Fruit fly (Drosophila melanogaster): ENCODE results near the gene CG18088.

The CG18088 gene

DNA sequence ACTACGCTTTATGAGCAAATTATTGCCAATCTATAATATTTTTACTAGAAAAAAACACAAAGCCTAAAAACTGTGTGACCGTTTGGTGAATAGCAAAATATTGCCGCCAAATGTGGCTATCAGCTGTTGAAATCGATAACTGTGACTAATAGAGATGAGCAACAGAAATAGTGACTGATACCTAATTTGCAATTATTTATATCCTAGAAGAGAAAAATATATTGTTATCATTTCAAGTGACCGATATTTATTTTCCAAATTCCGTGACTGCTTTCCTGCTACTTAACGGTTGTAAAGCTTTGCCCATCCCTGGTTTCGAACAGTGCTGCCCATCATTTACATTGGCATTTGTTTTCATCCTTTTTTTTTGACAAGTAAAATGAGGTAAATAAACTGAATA is 29.9 kb downstream of the CG18088 start, which contains the start of the genes alien and CG18661 (continued):
- TF ChIP-seq CG2678 (tag; optimal IDR thresholded peaks at IDR 0.05), result peak; percentile 61
- TF ChIP-seq Nf-YC (tag; optimal IDR thresholded peaks at IDR 0.05), result peak; percentile 45
- peak; percentile 93 for TF ChIP-seq sima (GFP tag; optimal IDR thresholded peaks at IDR 0.05)
- peak; percentile 43; the same call in 1 of the 3 replicates for TF ChIP-seq CG14860 (GFP tag; IDR thresholded peaks at IDR 0.05; ENCODE audit: partially characterized antibody)
- no peak for TF ChIP-seq Doc3 (GFP tag; IDR thresholded peaks at IDR 0.05; ENCODE audit: partially characterized antibody)
- TF ChIP-seq zfh1 (GFP tag; IDR thresholded peaks at IDR 0.05), result peak; percentile 88
- peak; percentile 27 for TF ChIP-seq CG33557 (GFP tag; optimal IDR thresholded peaks at IDR 0.05)
- TF ChIP-seq crp (GFP tag; optimal IDR thresholded peaks at IDR 0.05), result peak; percentile 83 to 95
- TF ChIP-seq CG30431 (GFP tag; optimal IDR thresholded peaks at IDR 0.05), result peak; percentile 48
- peak; percentile 42 for TF ChIP-seq CG8924 (tag; optimal IDR thresholded peaks at IDR 0.05)
- peak; percentile 43; the same call in 1 of the 2 replicates for TF ChIP-seq inv (GFP tag; IDR thresholded peaks at IDR 0.05; ENCODE audit: partially characterized antibody)
- peak; percentile 66 for TF ChIP-seq CG10321 (GFP tag; IDR thresholded peaks at IDR 0.05)
- peak; percentile 90 for TF ChIP-seq CG11504 (tag; optimal IDR thresholded peaks at IDR 0.05)
- TF ChIP-seq Opbp (GFP tag; IDR thresholded peaks at IDR 0.05; ENCODE audit: partially characterized antibody), result peak; percentile 28; the same call in 1 of the 3 replicates
- TF ChIP-seq CG32772 (GFP tag; IDR thresholded peaks at IDR 0.05), result peak; percentile 91
- TF ChIP-seq CG12219 (GFP tag; optimal IDR thresholded peaks at IDR 0.05), result peak; percentile 53
- peak; percentile 98 for TF ChIP-seq H2.0 (GFP tag; IDR thresholded peaks at IDR 0.05)
- peak; percentile 96 for TF ChIP-seq CG7372 (GFP tag; IDR thresholded peaks at IDR 0.05)
- no peak for TF ChIP-seq CG3407 (GFP tag; optimal IDR thresholded peaks at IDR 0.05)
- TF ChIP-seq bigmax (GFP tag; optimal IDR thresholded peaks at IDR 0.05), result no peak
- no peak for TF ChIP-seq CG42726 (GFP tag; IDR thresholded peaks at IDR 0.05; ENCODE audit: partially characterized antibody)
- peak; percentile 67 for TF ChIP-seq CG18599 (GFP tag; optimal IDR thresholded peaks at IDR 0.05)
- TF ChIP-seq CG11398 (GFP tag; optimal IDR thresholded peaks at IDR 0.05), result peak; percentile 24
- peak; percentile 80; the same call in 2 of the 3 replicates for TF ChIP-seq CG2199 (GFP tag; IDR thresholded peaks at IDR 0.05)
- peak; percentile 53 for TF ChIP-seq hkb (optimal IDR thresholded peaks at IDR 0.05)
- peak; percentile 88 for TF ChIP-seq hkb (GFP tag; IDR thresholded peaks at IDR 0.05)
- peak; percentile 82 for TF ChIP-seq CG12659 (GFP tag; optimal IDR thresholded peaks at IDR 0.05)
- TF ChIP-seq CG8478 (optimal IDR thresholded peaks at IDR 0.05), result no peak

DNA sequence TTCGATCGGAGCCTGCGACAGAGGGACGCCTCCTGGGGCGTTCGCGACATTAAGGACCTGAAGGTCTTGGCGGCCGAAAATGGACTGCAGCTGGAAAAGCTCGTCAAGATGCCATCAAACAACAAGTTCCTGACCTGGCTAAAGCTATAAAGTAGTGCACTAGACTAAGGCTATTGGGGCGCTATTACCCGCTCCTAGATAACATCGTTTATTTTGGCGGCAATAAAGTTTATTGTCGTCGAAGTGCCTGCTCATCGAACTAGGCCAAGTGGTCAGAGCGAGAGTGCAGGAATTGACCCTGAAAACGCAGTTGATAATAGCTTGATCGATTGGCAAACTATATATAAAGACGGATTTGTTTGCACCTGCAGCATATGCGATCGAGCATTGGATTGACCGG is 30.9 kb downstream of the CG18088 start, which contains the start of gene Try29F:
Gene Try29F (plus strand): TSS at position 301 of the 400 bp plus-strand sequence.
- TF ChIP-seq Hmx (GFP tag; optimal IDR thresholded peaks at IDR 0.05), result no peak
- TF ChIP-seq CG11456 (GFP tag; IDR thresholded peaks at IDR 0.05), result 0 out of 3 replicates have a peak, but pooled peaks have one; percentile 1

- TF ChIP-seq ATbp (GFP tag; optimal IDR thresholded peaks at IDR 0.05) (peak; percentile 9), exex (tag; optimal IDR thresholded peaks at IDR 0.05) (peak; percentile 49), fd64A (GFP tag; optimal IDR thresholded peaks at IDR 0.05) (peak; percentile 7), fd96Cb (tag; optimal IDR thresholded peaks at IDR 0.05) (no peak), sug (tag; optimal IDR thresholded peaks at IDR 0.05) (peak; percentile 19), unpg (GFP tag; optimal IDR thresholded peaks at IDR 0.05) (peak; percentile 5), crc (GFP tag; optimal IDR thresholded peaks at IDR 0.05) (no peak), CG16813 (GFP tag; IDR thresholded peaks at IDR 0.05; ENCODE audit: partially characterized antibody) (no peak), Med (GFP tag) (peak; percentile 53), unc-4 (GFP tag; IDR thresholded peaks at IDR 0.05; ENCODE audit: partially characterized antibody) (no peak), Tbp (GFP tag; optimal IDR thresholded peaks at IDR 0.05) (no peak), lab (GFP tag; optimal IDR thresholded peaks at IDR 0.05) (peak; percentile 18), Xbp1 (GFP tag; optimal IDR thresholded peaks at IDR 0.05) (no peak), Adf1 (GFP tag; IDR thresholded peaks at IDR 0.05) (no peak), CG2875 (GFP tag; optimal IDR thresholded peaks at IDR 0.05) (no peak), CG15479 (GFP tag; optimal IDR thresholded peaks at IDR 0.05) (no peak), pan (optimal IDR thresholded peaks at IDR 0.05) (no peak), pan (GFP tag; optimal IDR thresholded peaks at IDR 0.05 in 1 of 2, IDR thresholded peaks at IDR 0.05 in 1 of 2) (no peak), corto (GFP tag; optimal IDR thresholded peaks at IDR 0.05) (no peak)
Measured at dm6 chr2L:9010267-9010666, 42.9 kb downstream of the CG18088 start, which contains the start of gene CG9568. TSS of gene CG9568 (plus strand) at chr2L:9010583.

Data from whole organism, embryonic.